Fruit fly (Drosophila melanogaster) whole organism, prepupa: Measurements from ENCODE around the gene Orc5.

Experiments used
- CG11902 ChIP-seq: fragments of 200-800 bp; sonication (Bioruptor generic); optimal IDR thresholded peaks from 3 replicates; lab custom pipeline; 2016; ENCODE audit warnings: missing biosample characterization, missing genetic modification characterization
- CG4318 ChIP-seq: fragments of 200-800 bp; sonication (Bioruptor generic); optimal IDR thresholded peaks from 3 replicates; lab custom pipeline; 2017; ENCODE audit warnings: missing biosample characterization, mild to moderate bottlenecking, missing genetic modification characterization
- CG6854 ChIP-seq: fragments of 200-800 bp; sonication (Bioruptor generic); optimal IDR thresholded peaks from 2 replicates; lab custom pipeline; 2017; ENCODE audit warnings: missing biosample characterization, mild to moderate bottlenecking, missing genetic modification characterization
- CG9139 ChIP-seq: fragments of 200-800 bp; sonication (Bioruptor generic); optimal IDR thresholded peaks from 3 replicates; lab custom pipeline; 2017; ENCODE audit warnings: missing biosample characterization, mild to moderate bottlenecking, missing genetic modification characterization
- Hr4 ChIP-seq: fragments of 200-800 bp; sonication (Bioruptor generic); optimal IDR thresholded peaks from 3 replicates; lab custom pipeline; 2016; ENCODE audit warnings: missing biosample characterization, missing genetic modification characterization
- Met ChIP-seq: fragments of 200-800 bp; sonication (Bioruptor generic); optimal IDR thresholded peaks from 3 replicates; lab custom pipeline; 2016; ENCODE audit warnings: missing biosample characterization, missing genetic modification characterization
- Sox102F ChIP-seq: fragments of 200-800 bp; sonication (Bioruptor generic); optimal IDR thresholded peaks from 2 replicates; lab custom pipeline; 2016; ENCODE audit warnings: missing biosample characterization, mild to moderate bottlenecking, missing genetic modification characterization
- esn ChIP-seq: fragments of 200-800 bp; sonication (Bioruptor generic); optimal IDR thresholded peaks from 2 replicates; lab custom pipeline; 2016; ENCODE audit warnings: missing biosample characterization, mild to moderate bottlenecking, missing genetic modification characterization, moderate library complexity
- fd59A ChIP-seq: fragments of 200-800 bp; sonication (Bioruptor generic); optimal IDR thresholded peaks from 2 replicates; lab custom pipeline; 2017; ENCODE audit warnings: missing biosample characterization, mild to moderate bottlenecking, missing genetic modification characterization, missing genetic modification reagents
- fkh ChIP-seq: fragments of 200-800 bp; sonication (Bioruptor generic); optimal IDR thresholded peaks from 3 replicates; lab custom pipeline; 2017; ENCODE audit warnings: missing biosample characterization, mild to moderate bottlenecking, missing genetic modification characterization, moderate library complexity
- ss ChIP-seq, 2 experiments: fragments of 200-800 bp; sonication (Bioruptor generic); optimal IDR thresholded peaks; 2 replicates in 1 of 2; 3 replicates in 1 of 2; lab custom pipeline; 2017 to 2018; ENCODE audit warnings: mild to moderate bottlenecking in 2 of 2, missing biosample characterization in 2 of 2, missing genetic modification characterization in 2 of 2, moderate library complexity in 1 of 2

- TF ChIP-seq CG4318 (GFP tag; lab: Kevin White, UChicago) = no peak
- no peak for TF ChIP-seq Sox102F
- no peak for TF ChIP-seq CG9139 (GFP tag; lab: Kevin White, UChicago)
- TF ChIP-seq fkh = no peak
- TF ChIP-seq esn = no peak
- TF ChIP-seq CG6854 (GFP tag; lab: Kevin White, UChicago) = no peak
- no peak for TF ChIP-seq fd59A (GFP tag; lab: Kevin White, UChicago)
- TF ChIP-seq Hr4 (GFP tag; lab: Kevin White, UChicago) = no peak
- no peak for TF ChIP-seq ss (GFP tag; optimal IDR thresholded peaks at IDR 0.05; lab: Kevin White, UChicago)
- no peak for TF ChIP-seq Met
- no peak for TF ChIP-seq CG11902
Observed at dm6 chr2L:13847625-13848024, 18.0 kb downstream of the Orc5 start, which contains the start of gene CG7953.
